Worm (Caenorhabditis elegans) whole organism, L2 larva: ENCODE results near the gene npl-10.

Source experiments
- C34F6.9 ChIP-seq: fragments of 150-350 bp; optimal IDR thresholded peaks from 2 replicates; lab custom pipeline; 2014; ENCODE audit warnings: missing biosample characterization, missing genetic modification characterization
- F13H6.1 ChIP-seq: sonication (generic microtip); optimal IDR thresholded peaks from 2 replicates; lab custom pipeline; 2016; ENCODE audit warnings: missing genetic modification characterization, missing compliant biosample characterization
- R02D3.7 ChIP-seq: fragments of 150-350 bp; optimal IDR thresholded peaks from 2 replicates; lab custom pipeline; 2014; ENCODE audit warnings: missing biosample characterization, missing genetic modification characterization
- Y55F3AM.14 ChIP-seq: fragments of 200-800 bp; sonication (Bioruptor generic); optimal IDR thresholded peaks from 2 replicates; lab custom pipeline; 2018; ENCODE audit warnings: mild to moderate bottlenecking, missing genetic modification characterization, missing compliant biosample characterization
- ZK546.5 ChIP-seq: sonication (generic microtip); optimal IDR thresholded peaks from 2 replicates; lab custom pipeline; 2017; ENCODE audit warnings: missing biosample characterization, missing genetic modification characterization
- aly-2 ChIP-seq: fragments of 150-350 bp; optimal IDR thresholded peaks from 2 replicates; lab custom pipeline; 2014; ENCODE audit warnings: missing biosample characterization, missing genetic modification characterization
- ama-1 ChIP-seq: fragments of 150-350 bp; optimal IDR thresholded peaks from 2 replicates; lab custom pipeline; 2018; ENCODE audit warnings: inconsistent platforms
- blmp-1 ChIP-seq: sonication (generic microtip); optimal IDR thresholded peaks from 2 replicates; lab custom pipeline; 2017; ENCODE audit warnings: missing genetic modification characterization, mild to moderate bottlenecking, missing compliant biosample characterization, antibody characterized with exemption, moderate library complexity; ENCODE audit not compliant: insufficient read depth
- ceh-82 ChIP-seq: fragments of 150-350 bp; optimal IDR thresholded peaks from 2 replicates; lab custom pipeline; 2014; ENCODE audit warnings: missing biosample characterization, missing genetic modification characterization
- crh-2 ChIP-seq: sonication (generic microtip); optimal IDR thresholded peaks from 2 replicates; lab custom pipeline; 2017; ENCODE audit warnings: missing biosample characterization, missing genetic modification characterization
- egl-27 ChIP-seq: sonication (generic microtip); optimal IDR thresholded peaks from 3 replicates; lab custom pipeline; 2017; ENCODE audit warnings: missing biosample characterization, missing genetic modification reagents, missing genetic modification characterization
- elt-1 ChIP-seq: fragments of 150-350 bp; optimal IDR thresholded peaks from 2 replicates; lab custom pipeline; 2014; ENCODE audit warnings: missing biosample characterization, missing genetic modification characterization
- elt-3 ChIP-seq: sonication (generic microtip); optimal IDR thresholded peaks from 2 replicates; lab custom pipeline; 2017; ENCODE audit warnings: missing biosample characterization, missing genetic modification characterization
- fos-1 ChIP-seq: fragments of 150-350 bp; optimal IDR thresholded peaks from 2 replicates; lab custom pipeline; 2014; ENCODE audit warnings: missing biosample characterization, missing genetic modification characterization
- gmeb-1 ChIP-seq: fragments of 150-350 bp; optimal IDR thresholded peaks from 2 replicates; lab custom pipeline; 2014; ENCODE audit warnings: missing biosample characterization, missing genetic modification characterization
- lin-39 ChIP-seq: fragments of 150-350 bp; optimal IDR thresholded peaks from 2 replicates; lab custom pipeline; 2014; ENCODE audit warnings: missing biosample characterization, missing genetic modification reagents, missing genetic modification characterization
- lsy-2 ChIP-seq, 2 experiments: fragments of 150-350 bp in 1 of 2; sonication (generic microtip) in 1 of 2; optimal IDR thresholded peaks; 2 replicates each; lab custom pipeline; 2014 to 2017; ENCODE audit warnings: missing biosample characterization in 2 of 2, missing genetic modification characterization in 2 of 2
- mab-5 ChIP-seq: fragments of 150-350 bp; optimal IDR thresholded peaks from 2 replicates; lab custom pipeline; 2014; ENCODE audit warnings: missing biosample characterization, missing genetic modification characterization
- mdl-1 ChIP-seq, 2 experiments: fragments of 150-350 bp in 1 of 2; sonication (generic microtip) in 1 of 2; optimal IDR thresholded peaks; 2 replicates each; lab custom pipeline; 2017; ENCODE audit warnings: missing biosample characterization in 2 of 2, missing genetic modification characterization in 2 of 2
- nhr-10 ChIP-seq: sonication (generic microtip); optimal IDR thresholded peaks from 2 replicates; lab custom pipeline; 2017; ENCODE audit warnings: missing biosample characterization, missing genetic modification characterization
- nhr-12 ChIP-seq: fragments of 150-350 bp; optimal IDR thresholded peaks from 2 replicates; lab custom pipeline; 2014; ENCODE audit warnings: missing biosample characterization, missing genetic modification characterization
- nhr-129 ChIP-seq: fragments of 150-350 bp; optimal IDR thresholded peaks from 2 replicates; lab custom pipeline; 2014; ENCODE audit warnings: missing biosample characterization, missing genetic modification characterization
- nhr-21 ChIP-seq: fragments of 150-350 bp; optimal IDR thresholded peaks from 2 replicates; lab custom pipeline; 2014; ENCODE audit warnings: missing biosample characterization, missing genetic modification characterization
- nhr-23 ChIP-seq: fragments of 150-350 bp; optimal IDR thresholded peaks from 2 replicates; lab custom pipeline; 2014; ENCODE audit warnings: missing biosample characterization, missing genetic modification reagents, missing genetic modification characterization
- nhr-237 ChIP-seq: fragments of 150-350 bp; optimal IDR thresholded peaks from 2 replicates; lab custom pipeline; 2014; ENCODE audit warnings: missing biosample characterization, missing genetic modification characterization
- nhr-25 ChIP-seq: fragments of 150-350 bp; sonication (generic microtip); optimal IDR thresholded peaks from 3 replicates; lab custom pipeline; 2014; ENCODE audit warnings: missing biosample characterization, missing genetic modification characterization
- nhr-6 ChIP-seq: fragments of 150-350 bp; optimal IDR thresholded peaks from 2 replicates; lab custom pipeline; 2014; ENCODE audit warnings: missing biosample characterization, missing genetic modification characterization
- nhr-77 ChIP-seq: fragments of 150-350 bp; optimal IDR thresholded peaks from 2 replicates; lab custom pipeline; 2014; ENCODE audit warnings: missing biosample characterization, missing genetic modification characterization
- peb-1 ChIP-seq: fragments of 150-350 bp; optimal IDR thresholded peaks from 2 replicates; lab custom pipeline; 2014; ENCODE audit warnings: missing biosample characterization, missing genetic modification characterization
- sem-4 ChIP-seq: fragments of 150-350 bp; optimal IDR thresholded peaks from 2 replicates; lab custom pipeline; 2014; ENCODE audit warnings: missing biosample characterization, missing genetic modification reagents, missing genetic modification characterization
- skn-1 ChIP-seq: sonication (generic microtip); optimal IDR thresholded peaks from 2 replicates; lab custom pipeline; 2017; ENCODE audit warnings: missing biosample characterization, missing genetic modification characterization
- sma-3 ChIP-seq: sonication (generic microtip); optimal IDR thresholded peaks from 2 replicates; lab custom pipeline; 2016; ENCODE audit warnings: missing genetic modification reagents, missing genetic modification characterization, missing compliant biosample characterization
- sma-9 ChIP-seq, 2 experiments: fragments of 150-350 bp in 1 of 2; sonication (generic microtip) in 1 of 2; optimal IDR thresholded peaks; 2 replicates each; lab custom pipeline; 2014 to 2016; ENCODE audit warnings: missing genetic modification characterization in 2 of 2, mild to moderate bottlenecking in 1 of 2, missing biosample characterization in 1 of 2, missing compliant biosample characterization in 1 of 2, missing genetic modification reagents in 1 of 2, moderate library complexity in 1 of 2
- snpc-4 ChIP-seq: fragments of 150-350 bp; optimal IDR thresholded peaks from 2 replicates; lab custom pipeline; 2014; ENCODE audit warnings: missing biosample characterization, missing genetic modification characterization
- unc-39 ChIP-seq: fragments of 150-350 bp; optimal IDR thresholded peaks from 2 replicates; lab custom pipeline; 2014; ENCODE audit warnings: missing biosample characterization, missing genetic modification characterization
- unc-55 ChIP-seq: fragments of 150-350 bp; sonication (generic microtip); optimal IDR thresholded peaks from 3 replicates; lab custom pipeline; 2014; ENCODE audit warnings: missing biosample characterization, missing genetic modification reagents, missing genetic modification characterization
- unc-62 ChIP-seq: fragments of 150-350 bp; optimal IDR thresholded peaks from 2 replicates; lab custom pipeline; 2014; ENCODE audit warnings: missing biosample characterization, missing genetic modification reagents, missing genetic modification characterization
- zag-1 ChIP-seq: fragments of 150-350 bp; optimal IDR thresholded peaks from 2 replicates; lab custom pipeline; 2014; ENCODE audit warnings: missing biosample characterization, missing genetic modification characterization
- ztf-1 ChIP-seq: fragments of 200-800 bp; sonication (Bioruptor generic); conservative IDR thresholded peaks from 2 replicates; pipeline ENCODE4 v1.3.6; 2022; ENCODE audit warnings: missing genetic modification characterization, missing compliant biosample characterization
- ztf-11 ChIP-seq: sonication (generic microtip); optimal IDR thresholded peaks from 2 replicates; lab custom pipeline; 2017; ENCODE audit warnings: missing biosample characterization, missing genetic modification characterization
- ztf-4 ChIP-seq: fragments of 150-350 bp; optimal IDR thresholded peaks from 2 replicates; lab custom pipeline; 2014; ENCODE audit warnings: missing biosample characterization, missing genetic modification characterization

Gene npl-10

ce11 chrIII:3955674-3956073, 20.0 kb upstream of the npl-10 start:
- no peak for TF ChIP-seq nhr-10 (tag; lab: Kevin White, UChicago)
- TF ChIP-seq zag-1 (tag; lab: Kevin White, UChicago), result no peak
- TF ChIP-seq Y55F3AM.14 (GFP tag; lab: Kevin White, UChicago), result no peak
- peak; percentile 42 for TF ChIP-seq nhr-21 (tag; lab: Kevin White, UChicago)
- TF ChIP-seq nhr-12 (tag; lab: Kevin White, UChicago), result no peak
- TF ChIP-seq unc-55 (GFP tag; lab: Kevin White, UChicago), result peak; percentile 35
- peak; percentile 15 for TF ChIP-seq ztf-4 (tag; lab: Kevin White, UChicago)
- TF ChIP-seq nhr-237 (tag; lab: Kevin White, UChicago), result no peak
- TF ChIP-seq nhr-6 (tag; lab: Kevin White, UChicago), result peak; percentile 21
- TF ChIP-seq mdl-1 (tag; optimal IDR thresholded peaks at IDR 0.05; lab: Kevin White, UChicago), result peak; percentile 48 to 56
- peak; percentile 17 for TF ChIP-seq F13H6.1 (tag; lab: Kevin White, UChicago)
- TF ChIP-seq mab-5, result peak; percentile 9
- no peak for TF ChIP-seq aly-2 (tag; lab: Kevin White, UChicago)
- TF ChIP-seq sma-9 (GFP tag; optimal IDR thresholded peaks at IDR 0.05; lab: Kevin White, UChicago), result peak; percentile 75
- TF ChIP-seq sma-9 (tag; optimal IDR thresholded peaks at IDR 0.05; lab: Kevin White, UChicago), result no peak
- TF ChIP-seq C34F6.9 (tag; lab: Kevin White, UChicago), result peak; percentile 49
- TF ChIP-seq crh-2 (tag; lab: Kevin White, UChicago), result peak; percentile 25
- peak; percentile 61 for TF ChIP-seq nhr-129
- no peak for TF ChIP-seq R02D3.7 (tag; lab: Kevin White, UChicago)
- TF ChIP-seq nhr-25 (tag; lab: Kevin White, UChicago), result peak; percentile 15
- peak in 1 of 2 experiments; percentile 64 for TF ChIP-seq lsy-2 (tag; optimal IDR thresholded peaks at IDR 0.05; lab: Kevin White, UChicago)
- peak; percentile 16 for TF ChIP-seq fos-1 (tag; lab: Kevin White, UChicago)
- TF ChIP-seq blmp-1 (tag; lab: Kevin White, UChicago), result peak; percentile 36
- no peak for TF ChIP-seq gmeb-1 (tag; lab: Kevin White, UChicago)

- peak; percentile 20 for TF ChIP-seq ztf-4 (tag; lab: Kevin White, UChicago)
- TF ChIP-seq nhr-12 (tag; lab: Kevin White, UChicago), result no peak
- TF ChIP-seq lin-39, result no peak
- no peak for TF ChIP-seq ztf-11 (tag; lab: Kevin White, UChicago)
- peak; percentile 71 for TF ChIP-seq unc-55 (GFP tag; lab: Kevin White, UChicago)
- TF ChIP-seq, all 48 proteins: peak for 2
These were observed 19.1 kb upstream of the npl-10 start for ce11 chrIII:3954828-3955227.

DNA sequence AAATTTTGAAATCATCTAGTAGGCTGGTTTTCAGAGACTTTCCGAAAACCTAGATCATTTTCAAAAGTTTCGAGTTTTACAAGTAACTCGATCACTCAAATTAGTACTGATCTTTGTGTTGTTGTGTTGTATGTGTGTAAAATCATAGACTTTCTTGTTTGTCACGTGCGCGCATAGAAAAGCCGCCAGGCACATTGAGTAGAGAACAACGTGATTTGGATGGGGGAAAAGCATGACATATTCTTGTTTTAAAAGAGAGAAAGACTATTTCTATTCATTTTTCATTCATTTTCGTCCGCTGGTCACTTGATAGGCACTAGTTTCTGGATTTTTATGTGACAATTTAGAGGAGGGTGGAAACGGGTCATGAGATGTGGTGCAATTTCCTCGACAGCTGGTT, 18.5 kb upstream of the npl-10 start:
- TF ChIP-seq sma-9 (GFP tag; optimal IDR thresholded peaks at IDR 0.05; lab: Kevin White, UChicago), result peak; percentile 78
- no peak for TF ChIP-seq sma-9 (tag; optimal IDR thresholded peaks at IDR 0.05; lab: Kevin White, UChicago)
- peak; percentile 3 for TF ChIP-seq blmp-1 (tag; lab: Kevin White, UChicago)
- TF ChIP-seq lsy-2 (tag; optimal IDR thresholded peaks at IDR 0.05; lab: Kevin White, UChicago), result peak in 1 of 2 experiments; percentile 76
- no peak for TF ChIP-seq lin-39
- TF ChIP-seq sem-4, result peak; percentile 60
- TF ChIP-seq unc-55 (GFP tag; lab: Kevin White, UChicago), result peak; percentile 27
- TF ChIP-seq nhr-10 (tag; lab: Kevin White, UChicago), result no peak
- TF ChIP-seq mdl-1 (tag; optimal IDR thresholded peaks at IDR 0.05; lab: Kevin White, UChicago), result peak; percentile 66 to 69
- TF ChIP-seq nhr-6 (tag; lab: Kevin White, UChicago), result no peak
- peak; percentile 81 for TF ChIP-seq nhr-129
- no peak for TF ChIP-seq ztf-1 (GFP tag; lab: Robert Waterston, UW)
- peak; percentile 7 for TF ChIP-seq mab-5
- peak; percentile 61 for TF ChIP-seq C34F6.9 (tag; lab: Kevin White, UChicago)
- TF ChIP-seq nhr-21 (tag; lab: Kevin White, UChicago), result peak; percentile 33
- no peak for TF ChIP-seq unc-39 (tag; lab: Kevin White, UChicago)
- TF ChIP-seq nhr-25 (tag; lab: Kevin White, UChicago), result peak; percentile 46
- no peak for TF ChIP-seq elt-3 (tag; lab: Kevin White, UChicago)

DNA sequence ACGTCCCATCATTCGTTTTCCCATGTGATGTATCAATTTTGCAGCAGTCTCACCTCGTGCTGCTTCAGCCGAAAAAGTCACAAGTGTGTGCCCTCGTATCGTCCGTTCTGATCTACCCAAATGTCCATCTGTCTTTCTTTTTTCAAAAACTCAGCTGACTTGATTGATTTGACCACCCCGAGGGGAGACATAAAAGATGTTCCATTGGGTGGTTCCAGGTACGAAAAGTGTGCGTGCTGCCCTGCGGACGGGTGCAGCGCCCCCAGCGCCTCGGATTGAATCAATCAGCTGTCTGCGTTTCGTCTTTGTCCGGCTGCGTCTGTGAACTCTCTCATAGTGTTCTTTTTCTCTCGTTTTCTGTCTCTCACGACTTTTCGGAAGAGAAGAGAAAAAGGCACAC, 17.5 kb upstream of the npl-10 start:
- peak in 1 of 2 experiments; percentile 69 for TF ChIP-seq lsy-2 (tag; optimal IDR thresholded peaks at IDR 0.05; lab: Kevin White, UChicago)
- TF ChIP-seq nhr-129, result peak; percentile 85
- TF ChIP-seq skn-1 (tag; lab: Kevin White, UChicago), result no peak
- no peak for TF ChIP-seq unc-62 (GFP tag; lab: Kevin White, UChicago)
- TF ChIP-seq egl-27, result peak; percentile 51
- no peak for TF ChIP-seq ceh-82 (tag; lab: Kevin White, UChicago)
- peak; percentile 66 for TF ChIP-seq F13H6.1 (tag; lab: Kevin White, UChicago)
- TF ChIP-seq nhr-23 (tag; lab: Kevin White, UChicago), result no peak
- no peak for TF ChIP-seq ztf-1 (GFP tag; lab: Robert Waterston, UW)
- TF ChIP-seq crh-2 (tag; lab: Kevin White, UChicago), result peak; percentile 0
- no peak for TF ChIP-seq nhr-237 (tag; lab: Kevin White, UChicago)
- TF ChIP-seq nhr-77, result no peak
- peak; percentile 61 for TF ChIP-seq Y55F3AM.14 (GFP tag; lab: Kevin White, UChicago)
- no peak for TF ChIP-seq R02D3.7 (tag; lab: Kevin White, UChicago)
- peak; percentile 89 for TF ChIP-seq sma-9 (GFP tag; optimal IDR thresholded peaks at IDR 0.05; lab: Kevin White, UChicago)
- no peak for TF ChIP-seq sma-9 (tag; optimal IDR thresholded peaks at IDR 0.05; lab: Kevin White, UChicago)
- TF ChIP-seq zag-1 (tag; lab: Kevin White, UChicago), result no peak
- TF ChIP-seq elt-1 (tag; lab: Kevin White, UChicago), result no peak
- no peak for TF ChIP-seq lin-39
- no peak for TF ChIP-seq ZK546.5 (tag; lab: Kevin White, UChicago)
- TF ChIP-seq unc-39 (tag; lab: Kevin White, UChicago), result no peak
- peak; percentile 12 for TF ChIP-seq blmp-1 (tag; lab: Kevin White, UChicago)
- no peak for TF ChIP-seq aly-2 (tag; lab: Kevin White, UChicago)
- TF ChIP-seq peb-1, result no peak
- TF ChIP-seq ama-1, result peak; percentile 3
- TF ChIP-seq nhr-6 (tag; lab: Kevin White, UChicago), result peak; percentile 47
- TF ChIP-seq mdl-1 (tag; optimal IDR thresholded peaks at IDR 0.05; lab: Kevin White, UChicago), result peak in 1 of 2 experiments; percentile 63
- peak; percentile 40 for TF ChIP-seq unc-55 (GFP tag; lab: Kevin White, UChicago)
- no peak for TF ChIP-seq snpc-4 (tag; lab: Kevin White, UChicago)
- TF ChIP-seq sma-3 (GFP tag; lab: Kevin White, UChicago), result peak; percentile 30
